Fruit fly (Drosophila melanogaster) whole organism, embryonic: ENCODE measurements around the gene CG31809.

Source experiments
- CG12071 ChIP-seq: fragments of 200-800 bp; sonication (Bioruptor generic); optimal IDR thresholded peaks from 3 replicates; lab custom pipeline; 2018; ENCODE audit warnings: missing biosample characterization, mild to moderate bottlenecking, missing genetic modification characterization
- CG8765 ChIP-seq: fragments of 200-800 bp; sonication (Bioruptor generic); IDR thresholded peaks from 2 replicates; pipeline ENCODE4 v1.3.6; 2022; ENCODE audit warnings: missing biosample characterization, missing genetic modification characterization
- CTCF ChIP-seq: fragments of 200-800 bp; sonication (Bioruptor generic); optimal IDR thresholded peaks from 2 replicates; lab custom pipeline; 2017; ENCODE audit warnings: missing biosample characterization, mild to moderate bottlenecking, missing genetic modification characterization, moderate library complexity
- Ets97D ChIP-seq: fragments of 200-800 bp; sonication (Bioruptor generic); optimal IDR thresholded peaks from 3 replicates; lab custom pipeline; 2016; ENCODE audit warnings: missing biosample characterization, missing genetic modification characterization
- ato ChIP-seq: fragments of 200-800 bp; sonication (Bioruptor generic); IDR thresholded peaks from 2 replicates; pipeline ENCODE4 v1.3.6; 2022; ENCODE audit warnings: missing biosample characterization, missing genetic modification characterization; ENCODE audit not compliant: partially characterized antibody
- chm ChIP-seq: fragments of 200-800 bp; sonication (Bioruptor generic); IDR thresholded peaks from 2 replicates; pipeline ENCODE4 v1.3.6; 2022; ENCODE audit warnings: missing biosample characterization, missing genetic modification characterization
- gt ChIP-seq: fragments of 200-800 bp; sonication (Bioruptor generic); IDR thresholded peaks from 2 replicates; pipeline ENCODE4 v1.3.6; 2022; ENCODE audit warnings: missing biosample characterization, missing genetic modification characterization

DNA sequence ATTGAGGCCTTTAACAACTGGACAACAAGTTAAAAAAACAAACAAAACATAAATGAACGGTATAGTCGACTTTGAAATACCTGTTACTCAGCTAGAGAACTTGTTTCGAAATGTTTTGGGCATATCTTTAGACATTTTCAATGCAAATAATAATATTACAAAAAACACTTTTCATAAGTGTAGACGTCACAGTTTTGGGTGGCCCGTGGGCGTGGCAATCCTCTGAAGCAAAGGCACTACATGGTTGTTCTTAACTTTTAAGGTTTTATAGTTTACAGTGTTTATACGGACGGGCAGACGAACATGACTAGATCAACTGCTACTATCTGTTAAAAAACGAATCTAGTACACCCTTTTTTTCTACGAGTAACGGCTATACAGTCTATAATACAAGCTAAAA is 16.0 kb downstream of the CG31809 start:
- TF ChIP-seq Ets97D (GFP tag; lab: Kevin White, UChicago) = no peak
- TF ChIP-seq CG12071 (GFP tag; lab: Kevin White, UChicago) = no peak
- TF ChIP-seq ato (GFP tag; lab: Robert Waterston, UW) = no peak
- TF ChIP-seq CTCF (GFP tag; lab: Kevin White, UChicago) = no peak
- TF ChIP-seq chm (GFP tag; lab: Robert Waterston, UW) = no peak
- no peak for TF ChIP-seq CG8765 (GFP tag; lab: Robert Waterston, UW)
- no peak for TF ChIP-seq gt (GFP tag; lab: Robert Waterston, UW)
